Worm (Caenorhabditis elegans): ENCODE results near the gene attf-3.

Gene attf-3

ce11 chrIII:25582-25996 is 60.6 kb downstream of the attf-3 start (continued):
- TF ChIP-seq nhr-102 (tag; optimal IDR thresholded peaks at IDR 0.05), result no peak
- TF ChIP-seq madf-5 (GFP tag; IDR thresholded peaks at IDR 0.05), result no peak
- no peak for TF ChIP-seq nhr-42 (GFP tag; IDR thresholded peaks at IDR 0.05)
- TF ChIP-seq ceh-62 (tag; optimal IDR thresholded peaks at IDR 0.05), result no peak
- TF ChIP-seq ama-1 (optimal IDR thresholded peaks at IDR 0.05), result no peak
- peak; percentile 97 for TF ChIP-seq set-16 (GFP tag; IDR thresholded peaks at IDR 0.05)
- peak; percentile 69 to 72 for TF ChIP-seq mdl-1 (tag; optimal IDR thresholded peaks at IDR 0.05)
- peak; percentile 94 for TF ChIP-seq hlh-30 (tag; optimal IDR thresholded peaks at IDR 0.05; ENCODE audit: insufficient read depth)
- TF ChIP-seq daf-19 (GFP tag; conservative IDR thresholded peaks at IDR 0.05), result no peak
- no peak for TF ChIP-seq mxl-3 (GFP tag; optimal IDR thresholded peaks at IDR 0.05)
- no peak for TF ChIP-seq unc-130 (GFP tag; optimal IDR thresholded peaks at IDR 0.05)
- TF ChIP-seq ztf-7 (tag; optimal IDR thresholded peaks at IDR 0.05), result no peak
- no peak for TF ChIP-seq lim-7 (GFP tag; IDR thresholded peaks at IDR 0.05)
- TF ChIP-seq madf-9 (GFP tag; conservative IDR thresholded peaks at IDR 0.05), result no peak
- TF ChIP-seq nhr-41 (GFP tag; IDR thresholded peaks at IDR 0.05), result no peak
- peak; percentile 76 for TF ChIP-seq nhr-48 (tag; optimal IDR thresholded peaks at IDR 0.05)
- TF ChIP-seq ceh-32 (tag; optimal IDR thresholded peaks at IDR 0.05; ENCODE audit: poor library complexity), result no peak
- no peak for TF ChIP-seq cey-2 (tag; optimal IDR thresholded peaks at IDR 0.05; ENCODE audit: borderline replicate concordance, insufficient read depth)
- TF ChIP-seq dpl-1 (GFP tag; optimal IDR thresholded peaks at IDR 0.05), result no peak
- TF ChIP-seq hif-1 (tag; optimal IDR thresholded peaks at IDR 0.05), result peak in 1 of 2 experiments; percentile 80
- TF ChIP-seq php-3 (GFP tag; IDR thresholded peaks at IDR 0.05), result no peak
- TF ChIP-seq hmg-1.1 (GFP tag; IDR thresholded peaks at IDR 0.05), result peak; percentile 82
- TF ChIP-seq F10B5.3 (tag; optimal IDR thresholded peaks at IDR 0.05), result no peak
- no peak for TF ChIP-seq attf-4 (tag; optimal IDR thresholded peaks at IDR 0.05)
- TF ChIP-seq D1046.2 (GFP tag; IDR thresholded peaks at IDR 0.05), result no peak
- TF ChIP-seq Y75B8A.6 (GFP tag; IDR thresholded peaks at IDR 0.05), result no peak
- no peak for TF ChIP-seq snpc-1.2 (GFP tag; IDR thresholded peaks at IDR 0.05)
- TF ChIP-seq unc-39 (tag; optimal IDR thresholded peaks at IDR 0.05), result no peak
- no peak for TF ChIP-seq lin-1 (GFP tag; IDR thresholded peaks at IDR 0.05)
- peak; percentile 37; the same call in 1 of the 2 replicates for TF ChIP-seq T26A8.4 (GFP tag; IDR thresholded peaks at IDR 0.05)
- no peak for TF ChIP-seq aly-2 (tag; optimal IDR thresholded peaks at IDR 0.05)
- peak; percentile 83 for TF ChIP-seq ctbp-1 (GFP tag; IDR thresholded peaks at IDR 0.05)

- TF ChIP-seq Y105C5A.15 (GFP tag; IDR thresholded peaks at IDR 0.05) (no peak), daf-12 (tag; optimal IDR thresholded peaks at IDR 0.05) (no peak), hif-1 (tag; optimal IDR thresholded peaks at IDR 0.05) (no peak), php-3 (GFP tag; IDR thresholded peaks at IDR 0.05) (no peak), jun-1 (tag; optimal IDR thresholded peaks at IDR 0.05) (no peak), snpc-1.2 (GFP tag; IDR thresholded peaks at IDR 0.05) (no peak), T20F7.1 (GFP tag; optimal IDR thresholded peaks at IDR 0.05) (no peak), ctbp-1 (GFP tag; IDR thresholded peaks at IDR 0.05) (no peak), gei-8 (GFP tag; optimal IDR thresholded peaks at IDR 0.05) (no peak)
Observed at ce11 chrIII:23862-24261, 62.3 kb downstream of the attf-3 start, which contains the start of gene H10E21.5. Gene H10E21.5, minus strand, starts transcription at chrIII:23962.

- TF ChIP-seq vab-7 (GFP tag; IDR thresholded peaks at IDR 0.05) (no peak), set-16 (GFP tag; IDR thresholded peaks at IDR 0.05) (peak; percentile 68)
Observed at ce11 chrIII:21276-21675, 64.9 kb downstream of the attf-3 start.

All from whole organism, L4 larva.